Worm (Caenorhabditis elegans): Measurements from ENCODE around the gene dlhd-1.
A peak's percentile ranks its signal among the peaks of the same experiment; 100 is the strongest.

Gene dlhd-1

ce11 chrII:1188137-1188536 lies 16.2 kb upstream of the dlhd-1 start:
- TF ChIP-seq nhr-80 (tag; optimal IDR thresholded peaks at IDR 0.05) (peak; percentile 11), F52B5.7 (tag; optimal IDR thresholded peaks at IDR 0.05) (no peak), hmg-1.2 (GFP tag; IDR thresholded peaks at IDR 0.05) (peak; percentile 92), egrh-3 (GFP tag; IDR thresholded peaks at IDR 0.05) (0 out of 2 replicates have a peak, but pooled peaks have one; percentile 44)

- no peak for TF ChIP-seq dpl-1 (GFP tag; optimal IDR thresholded peaks at IDR 0.05)
- TF ChIP-seq ztf-28 (GFP tag; IDR thresholded peaks at IDR 0.05) = no peak
- TF ChIP-seq Y56A3A.18 (GFP tag; IDR thresholded peaks at IDR 0.05) = no peak
- TF ChIP-seq rec-8 (tag; optimal IDR thresholded peaks at IDR 0.05) = no peak
- TF ChIP-seq Y67H2A.10 (GFP tag; conservative IDR thresholded peaks at IDR 0.05) = no peak
- TF ChIP-seq pha-4 (tag; optimal IDR thresholded peaks at IDR 0.05) = no peak
- no peak for TF ChIP-seq ceh-91 (GFP tag; IDR thresholded peaks at IDR 0.05)
- no peak for TF ChIP-seq hmg-20 (GFP tag; IDR thresholded peaks at IDR 0.05)
- no peak for TF ChIP-seq tbx-9 (tag; optimal IDR thresholded peaks at IDR 0.05; ENCODE audit: borderline replicate concordance)
- no peak for TF ChIP-seq ztf-25 (GFP tag; IDR thresholded peaks at IDR 0.05)
- no peak for TF ChIP-seq ceh-100 (GFP tag; IDR thresholded peaks at IDR 0.05)
- TF ChIP-seq ets-4 (GFP tag; optimal IDR thresholded peaks at IDR 0.05) = no peak
Measured at ce11 chrII:1179223-1179622, 7.3 kb upstream of the dlhd-1 start, which contains the start of gene nas-27. Gene nas-27, minus strand, starts transcription at chrII:1179323.

ce11 chrII:1170842-1171241 lies 1.1 kb downstream of the dlhd-1 start:
- TF ChIP-seq bed-1 (GFP tag; IDR thresholded peaks at IDR 0.05) = no peak
- TF ChIP-seq B0261.1 (tag; optimal IDR thresholded peaks at IDR 0.05) = no peak
- TF ChIP-seq B0336.3 (GFP tag; IDR thresholded peaks at IDR 0.05) = no peak
- TF ChIP-seq unc-130 (GFP tag; optimal IDR thresholded peaks at IDR 0.05) = no peak
- TF ChIP-seq mes-4 (tag; optimal IDR thresholded peaks at IDR 0.05) = no peak
- TF ChIP-seq unc-62 (GFP tag; optimal IDR thresholded peaks at IDR 0.05) = no peak
- no peak for TF ChIP-seq C06A6.2 (GFP tag; conservative IDR thresholded peaks at IDR 0.05)
- TF ChIP-seq Y53F4B.3 (GFP tag; IDR thresholded peaks at IDR 0.05) = no peak
- no peak for TF ChIP-seq lsl-1 (GFP tag; optimal IDR thresholded peaks at IDR 0.05)
- no peak for TF ChIP-seq somi-1 (GFP tag; optimal IDR thresholded peaks at IDR 0.05)
- TF ChIP-seq F22D6.2 (tag; optimal IDR thresholded peaks at IDR 0.05) = no peak
- TF ChIP-seq F33H1.4 (GFP tag; IDR thresholded peaks at IDR 0.05) = no peak
- TF ChIP-seq tlf-1 (GFP tag; optimal IDR thresholded peaks at IDR 0.05) = no peak
- TF ChIP-seq nhr-90 (tag; optimal IDR thresholded peaks at IDR 0.05) = no peak
- TF ChIP-seq attf-3 (GFP tag; conservative IDR thresholded peaks at IDR 0.05) = no peak
- TF ChIP-seq madf-6 (GFP tag; IDR thresholded peaks at IDR 0.05) = no peak
- TF ChIP-seq attf-5 (GFP tag; optimal IDR thresholded peaks at IDR 0.05) = no peak
- no peak for TF ChIP-seq snpc-1.3 (tag; optimal IDR thresholded peaks at IDR 0.05; ENCODE audit: insufficient read depth)

- TF ChIP-seq B0261.1 (tag; optimal IDR thresholded peaks at IDR 0.05) (no peak), die-1 (tag; optimal IDR thresholded peaks at IDR 0.05) (no peak), pha-4 (tag; optimal IDR thresholded peaks at IDR 0.05) (no peak), nhr-90 (tag; optimal IDR thresholded peaks at IDR 0.05) (no peak), lin-54 (GFP tag; optimal IDR thresholded peaks at IDR 0.05) (no peak), lir-1 (GFP tag; conservative IDR thresholded peaks at IDR 0.05) (no peak), snpc-3.4 (tag; optimal IDR thresholded peaks at IDR 0.05) (no peak), F23B12.7 (tag; optimal IDR thresholded peaks at IDR 0.05; ENCODE audit: insufficient read depth) (no peak), F39B2.1 (GFP tag; IDR thresholded peaks at IDR 0.05) (no peak), F10E7.11 (tag; optimal IDR thresholded peaks at IDR 0.05) (no peak), ama-1 (optimal IDR thresholded peaks at IDR 0.05) (no peak), ama-1 (GFP tag; optimal IDR thresholded peaks at IDR 0.05) (no peak), lsl-1 (GFP tag; optimal IDR thresholded peaks at IDR 0.05) (no peak), madf-6 (GFP tag; IDR thresholded peaks at IDR 0.05) (no peak), attf-6 (GFP tag; IDR thresholded peaks at IDR 0.05) (no peak), rec-8 (tag; optimal IDR thresholded peaks at IDR 0.05) (no peak), ztf-28 (GFP tag; IDR thresholded peaks at IDR 0.05) (no peak), sdz-38 (tag; optimal IDR thresholded peaks at IDR 0.05) (no peak)
Measured at ce11 chrII:1163275-1163674, 8.7 kb downstream of the dlhd-1 start, which contains the start of gene T23F4.2. Gene T23F4.2, plus strand, starts transcription at chrII:1163575.
